Worm (Caenorhabditis elegans): ENCODE measurements around the gene gpa-11.
A peak's percentile ranks its signal among the peaks of the same experiment; 100 is the strongest.

gpa-11 gene

ce11 chrII:4288572-4288971 lies 41.6 kb downstream of the gpa-11 start:
- peak; percentile 50 for TF ChIP-seq elt-2 (tag; optimal IDR thresholded peaks at IDR 0.05)
- no peak for TF ChIP-seq unc-3 (GFP tag; conservative IDR thresholded peaks at IDR 0.05)
- TF ChIP-seq unc-3 (tag; optimal IDR thresholded peaks at IDR 0.05) = no peak
- TF ChIP-seq pros-1 (tag; optimal IDR thresholded peaks at IDR 0.05) = no peak
- TF ChIP-seq ets-4 (tag; optimal IDR thresholded peaks at IDR 0.05) = no peak
- no peak for TF ChIP-seq ceh-48 (tag; optimal IDR thresholded peaks at IDR 0.05)
- no peak for TF ChIP-seq T23F11.4 (GFP tag; optimal IDR thresholded peaks at IDR 0.05)
- no peak for TF ChIP-seq dve-1 (tag; optimal IDR thresholded peaks at IDR 0.05)
- no peak for TF ChIP-seq ceh-6 (GFP tag; optimal IDR thresholded peaks at IDR 0.05)

DNA sequence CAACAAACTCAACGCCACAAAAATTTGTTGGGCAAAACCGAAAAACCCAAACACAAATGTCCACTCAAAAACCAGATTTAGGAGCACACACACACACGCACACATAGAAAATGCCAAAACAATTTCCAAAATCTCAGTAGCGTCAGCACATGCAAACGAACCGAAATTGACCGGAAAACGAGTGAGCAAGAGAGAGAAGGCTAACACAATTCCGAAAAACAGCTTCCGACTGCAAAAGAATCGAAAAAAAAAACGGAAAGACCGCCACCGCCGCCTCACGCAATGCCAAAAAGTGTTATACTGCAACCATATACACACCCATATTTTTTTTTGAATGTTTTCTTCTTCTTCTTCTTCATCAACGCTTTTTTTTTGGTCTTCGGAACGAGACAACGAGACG lies 44.8 kb downstream of the gpa-11 start:
- peak; percentile 79 for TF ChIP-seq unc-42 (tag; optimal IDR thresholded peaks at IDR 0.05)
- no peak for TF ChIP-seq eyg-1 (tag; optimal IDR thresholded peaks at IDR 0.05)

- TF ChIP-seq madf-2 (tag; optimal IDR thresholded peaks at IDR 0.05) = no peak
Measured at ce11 chrII:4293027-4293522, 46.1 kb downstream of the gpa-11 start.

DNA sequence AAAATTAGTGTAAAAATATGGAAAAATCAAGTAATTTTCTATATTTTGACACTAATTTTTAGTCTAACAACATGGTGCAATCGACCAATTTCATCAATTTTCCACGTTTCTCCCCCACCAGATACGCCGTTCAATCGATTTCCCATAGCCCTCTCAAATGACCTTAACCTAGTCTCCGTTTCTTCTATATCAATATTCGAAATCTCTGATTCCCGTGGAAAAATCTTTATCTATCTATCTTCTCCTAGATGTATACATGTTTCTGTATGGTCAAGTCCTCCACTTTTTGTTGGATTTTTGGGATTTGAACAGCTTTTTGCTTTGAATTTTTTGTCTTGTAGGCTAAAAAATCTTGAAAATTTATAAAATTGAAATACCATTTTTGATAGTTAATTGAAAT lies 47.2 kb downstream of the gpa-11 start:
- TF ChIP-seq ceh-2 (tag; optimal IDR thresholded peaks at IDR 0.05) = no peak
- no peak for TF ChIP-seq pax-1 (tag; optimal IDR thresholded peaks at IDR 0.05)
- TF ChIP-seq pha-4 (tag; optimal IDR thresholded peaks at IDR 0.05) = no peak
- TF ChIP-seq nhr-232 (tag; optimal IDR thresholded peaks at IDR 0.05) = no peak
- TF ChIP-seq madf-2 (tag; optimal IDR thresholded peaks at IDR 0.05) = no peak
- TF ChIP-seq elt-2 (tag; optimal IDR thresholded peaks at IDR 0.05) = no peak
- no peak for TF ChIP-seq nfya-1 (tag; optimal IDR thresholded peaks at IDR 0.05)
- no peak for TF ChIP-seq dmd-4 (tag; optimal IDR thresholded peaks at IDR 0.05; ENCODE audit: borderline replicate concordance)
- TF ChIP-seq ceh-9 (tag; optimal IDR thresholded peaks at IDR 0.05) = no peak
- no peak for TF ChIP-seq ceh-22 (tag; optimal IDR thresholded peaks at IDR 0.05)
- no peak for TF ChIP-seq hlh-6 (tag; optimal IDR thresholded peaks at IDR 0.05)
- no peak for TF ChIP-seq unc-3 (GFP tag; conservative IDR thresholded peaks at IDR 0.05)
- no peak for TF ChIP-seq unc-3 (tag; optimal IDR thresholded peaks at IDR 0.05)
- no peak for TF ChIP-seq ref-2 (tag; optimal IDR thresholded peaks at IDR 0.05)
- TF ChIP-seq unc-55 (GFP tag; optimal IDR thresholded peaks at IDR 0.05) = no peak
- TF ChIP-seq ceh-6 (GFP tag; optimal IDR thresholded peaks at IDR 0.05) = no peak
- no peak for TF ChIP-seq ztf-16 (tag; optimal IDR thresholded peaks at IDR 0.05)
- TF ChIP-seq lin-11 (tag; optimal IDR thresholded peaks at IDR 0.05) = no peak

DNA sequence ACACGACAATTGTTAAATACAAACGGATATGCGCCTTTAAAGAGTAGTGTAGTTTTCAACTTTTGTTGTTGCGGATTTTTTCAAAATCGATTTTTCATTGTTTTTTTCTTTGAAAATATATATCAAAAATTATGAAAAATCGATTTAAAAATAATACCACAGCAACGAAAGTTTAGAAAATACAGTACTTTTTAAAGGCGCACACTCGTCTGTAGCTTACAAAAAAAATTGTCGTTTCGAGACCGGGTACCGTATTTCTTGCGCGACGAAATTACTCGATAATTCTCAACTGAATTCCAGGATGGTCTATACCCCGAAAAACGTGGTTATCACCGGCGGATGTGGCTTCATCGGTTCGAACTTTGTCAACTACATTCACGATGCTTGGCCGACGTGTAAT lies 47.8 kb downstream of the gpa-11 start, which contains the start of gene rml-4:
Gene rml-4, plus strand, starts transcription at position 301 of the 400 bp plus-strand sequence.
- TF ChIP-seq K02D7.2 (tag; optimal IDR thresholded peaks at IDR 0.05) (no peak), che-1 (tag; optimal IDR thresholded peaks at IDR 0.05) (no peak), tbx-7 (tag; optimal IDR thresholded peaks at IDR 0.05) (no peak), odd-2 (tag; optimal IDR thresholded peaks at IDR 0.05) (no peak), lim-6 (tag; optimal IDR thresholded peaks at IDR 0.05) (no peak), ceh-45 (GFP tag; IDR thresholded peaks at IDR 0.05) (no peak), gmeb-2 (tag; optimal IDR thresholded peaks at IDR 0.05) (no peak), C08G9.2 (tag; optimal IDR thresholded peaks at IDR 0.05) (no peak), hlh-15 (tag; optimal IDR thresholded peaks at IDR 0.05) (no peak), lin-11 (tag; optimal IDR thresholded peaks at IDR 0.05) (no peak), rnt-1 (tag; optimal IDR thresholded peaks at IDR 0.05) (no peak), Y22D7AL.16 (tag; optimal IDR thresholded peaks at IDR 0.05) (no peak), ref-2 (tag; optimal IDR thresholded peaks at IDR 0.05) (no peak), sdc-2 (tag; optimal IDR thresholded peaks at IDR 0.05) (no peak), ceh-14 (tag; optimal IDR thresholded peaks at IDR 0.05) (no peak), sox-2 (GFP tag; IDR thresholded peaks at IDR 0.05) (no peak), npax-4 (tag; optimal IDR thresholded peaks at IDR 0.05) (no peak)

Data from whole organism, late embryonic.